Worm (Caenorhabditis elegans): ENCODE measurements around the gene scl-17.

ce11 chrII:1420806-1421463 lies 24.1 kb upstream of the scl-17 start:
- TF ChIP-seq crh-2 (tag; optimal IDR thresholded peaks at IDR 0.05): no peak
- TF ChIP-seq elt-3 (tag; optimal IDR thresholded peaks at IDR 0.05): no peak
- no peak for TF ChIP-seq snpc-4 (tag; optimal IDR thresholded peaks at IDR 0.05)
- TF ChIP-seq nhr-12 (tag; optimal IDR thresholded peaks at IDR 0.05): no peak
- no peak for TF ChIP-seq lin-39 (tag; optimal IDR thresholded peaks at IDR 0.05)
- no peak for TF ChIP-seq nhr-6 (tag; optimal IDR thresholded peaks at IDR 0.05)

All from whole organism, L2 larva.